Worm (Caenorhabditis elegans) whole organism, L3 larva: Measurements from ENCODE around the gene C50B6.9.

Experiments used
- ama-1 ChIP-seq: fragments of 150-350 bp; optimal IDR thresholded peaks from 2 replicates; lab custom pipeline; 2018
- fkh-10 ChIP-seq: sonication (generic microtip); optimal IDR thresholded peaks from 2 replicates; lab custom pipeline; 2017; ENCODE audit warnings: missing biosample characterization, missing genetic modification reagents, missing genetic modification characterization
- nhr-11 ChIP-seq: fragments of 150-350 bp; optimal IDR thresholded peaks from 2 replicates; lab custom pipeline; 2014; ENCODE audit warnings: missing biosample characterization, missing genetic modification characterization
- nhr-77 ChIP-seq: fragments of 150-350 bp; optimal IDR thresholded peaks from 2 replicates; lab custom pipeline; 2014; ENCODE audit warnings: missing biosample characterization, missing genetic modification characterization
- sea-2 ChIP-seq: fragments of 150-350 bp; sonication (generic microtip); optimal IDR thresholded peaks from 4 replicates; lab custom pipeline; 2014; ENCODE audit warnings: missing biosample characterization, missing genetic modification reagents, missing genetic modification characterization
- unc-62 ChIP-seq: fragments of 150-350 bp; sonication (generic microtip); optimal IDR thresholded peaks from 4 replicates; lab custom pipeline; 2014; ENCODE audit warnings: missing biosample characterization, missing genetic modification reagents, missing genetic modification characterization

ce11 chrV:13338037-13338436 is 1.9 kb downstream of the C50B6.9 start:
- no peak for TF ChIP-seq unc-62 (GFP tag; lab: Kevin White, UChicago)
- TF ChIP-seq nhr-11 (tag; lab: Kevin White, UChicago) = no peak
- no peak for TF ChIP-seq sea-2 (GFP tag; lab: Kevin White, UChicago)
- no peak for TF ChIP-seq ama-1 (lab: Kevin White, UChicago)
- TF ChIP-seq fkh-10 (GFP tag; lab: Kevin White, UChicago) = no peak
- TF ChIP-seq nhr-77 (tag; lab: Kevin White, UChicago) = no peak
